Fruit fly (Drosophila melanogaster) whole organism: ENCODE data around the gene pall.

ENCODE experiments used
- Dll ChIP-seq: fragments of >200 bp; optimal IDR thresholded peaks from 2 replicates; lab custom pipeline; 2017
- pan ChIP-seq: fragments of >200 bp; optimal IDR thresholded peaks from 2 replicates; lab custom pipeline; 2017
- psq ChIP-seq: fragments of >200 bp; optimal IDR thresholded peaks from 2 replicates; lab custom pipeline; 2017
- usp ChIP-seq: fragments of >200 bp; optimal IDR thresholded peaks from 2 replicates; lab custom pipeline; 2017; ENCODE audit warnings: missing biosample characterization, missing genetic modification characterization, mixed read lengths

DNA sequence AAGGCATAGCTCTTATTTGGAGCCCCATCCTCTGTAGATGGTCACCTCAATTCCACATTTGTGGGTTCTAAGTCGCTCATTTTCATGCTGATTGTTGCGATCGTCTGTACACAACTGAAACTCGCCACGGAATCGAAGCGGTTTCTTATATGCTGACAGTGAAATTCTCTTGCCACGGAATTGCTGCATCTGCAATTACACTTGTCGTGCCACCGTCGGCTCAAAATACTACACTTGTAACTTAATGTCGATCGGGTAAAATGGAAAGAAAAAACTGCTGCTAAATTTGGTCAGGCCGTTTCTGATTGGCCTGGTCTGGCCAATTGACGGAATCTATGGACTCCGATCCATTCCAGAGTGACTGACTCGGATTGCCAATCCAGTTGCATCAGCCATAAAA lies 9.7 kb upstream of the pall start:
- TF ChIP-seq usp (GFP tag; lab: Kevin White, UChicago) (no peak), Dll (lab: Kevin White, UChicago) (no peak), psq (lab: Kevin White, UChicago) (no peak), pan (lab: Kevin White, UChicago) (no peak)
